Fruit fly (Drosophila melanogaster): ENCODE results near the gene Rpn12R.
A peak's percentile ranks its signal among the peaks of the same experiment; 100 is the strongest.

Rpn12R gene

DNA sequence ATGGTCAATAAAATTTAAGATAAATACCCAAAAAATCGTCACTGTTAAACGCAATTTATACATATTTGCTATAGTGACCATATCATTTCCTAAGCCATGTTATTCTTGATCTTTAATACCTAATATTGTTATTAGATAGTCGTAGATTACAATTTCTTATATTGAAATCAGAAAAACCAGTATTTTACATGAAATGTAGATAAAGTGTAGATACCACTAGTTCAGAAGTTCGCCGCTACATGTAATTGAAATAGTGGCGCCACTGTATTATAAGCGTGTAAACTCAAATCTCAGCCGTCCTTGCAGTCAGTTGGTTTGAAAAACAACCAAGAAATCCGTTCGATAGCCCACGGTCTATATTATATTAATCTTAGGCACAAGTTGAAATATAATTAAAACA lies 5.7 kb upstream of the Rpn12R start (continued):
- TF ChIP-seq Myb (GFP tag; optimal IDR thresholded peaks at IDR 0.05) (peak; percentile 39), so (GFP tag; IDR thresholded peaks at IDR 0.05) (no peak), CG7963 (GFP tag; IDR thresholded peaks at IDR 0.05; ENCODE audit: partially characterized antibody) (peak; percentile 62; the same call in 1 of the 3 replicates), Hsf (GFP tag; optimal IDR thresholded peaks at IDR 0.05) (peak; percentile 28), CG17361 (GFP tag; IDR thresholded peaks at IDR 0.05) (0 out of 3 replicates have a peak, but pooled peaks have one; percentile 10), CG1024 (GFP tag; IDR thresholded peaks at IDR 0.05) (peak; percentile 2; the same call in 1 of the 2 replicates), salm (tag; optimal IDR thresholded peaks at IDR 0.05) (no peak), row (GFP tag; IDR thresholded peaks at IDR 0.05) (no peak), az2 (GFP tag; optimal IDR thresholded peaks at IDR 0.05) (peak; percentile 7), fd102C (GFP tag; optimal IDR thresholded peaks at IDR 0.05) (no peak), stwl (tag; optimal IDR thresholded peaks at IDR 0.05) (peak; percentile 57), Aef1 (GFP tag; IDR thresholded peaks at IDR 0.05) (no peak), CG32532 (GFP tag; IDR thresholded peaks at IDR 0.05) (no peak), CG16779 (GFP tag; IDR thresholded peaks at IDR 0.05) (no peak), CTCF (GFP tag; optimal IDR thresholded peaks at IDR 0.05) (peak; percentile 94)

DNA sequence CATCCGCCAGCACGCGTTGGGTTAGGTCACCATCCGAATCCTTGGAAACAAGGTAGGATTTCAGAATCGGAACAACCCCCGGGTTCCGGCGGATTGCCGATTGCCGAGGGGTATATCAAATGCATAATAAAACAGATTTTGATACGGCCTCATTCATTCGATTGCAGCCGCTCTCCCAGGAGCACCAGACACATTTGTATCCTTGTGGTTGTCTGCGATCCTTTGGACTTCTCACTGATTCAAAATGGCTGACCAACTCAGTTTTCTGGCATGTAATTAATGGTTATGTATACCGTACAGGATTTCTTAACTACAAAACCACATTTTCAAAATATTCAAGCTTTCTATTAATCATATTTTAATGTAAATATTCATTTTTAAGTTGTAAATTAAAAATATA lies 5.2 kb upstream of the Rpn12R start:
- TF ChIP-seq kni (GFP tag; optimal IDR thresholded peaks at IDR 0.05) (peak; percentile 31), ftz-f1 (GFP tag; optimal IDR thresholded peaks at IDR 0.05) (no peak), CG6813 (GFP tag; optimal IDR thresholded peaks at IDR 0.05) (no peak), Hand (GFP tag; optimal IDR thresholded peaks at IDR 0.05) (no peak), nerfin-1 (tag; optimal IDR thresholded peaks at IDR 0.05) (peak; percentile 28), phol (tag; optimal IDR thresholded peaks at IDR 0.05) (peak; percentile 3), pros (GFP tag; optimal IDR thresholded peaks at IDR 0.05) (peak; percentile 91), gsb-n (tag; optimal IDR thresholded peaks at IDR 0.05) (peak; percentile 56), Nf-YB (GFP tag; optimal IDR thresholded peaks at IDR 0.05) (peak; percentile 45)

DNA sequence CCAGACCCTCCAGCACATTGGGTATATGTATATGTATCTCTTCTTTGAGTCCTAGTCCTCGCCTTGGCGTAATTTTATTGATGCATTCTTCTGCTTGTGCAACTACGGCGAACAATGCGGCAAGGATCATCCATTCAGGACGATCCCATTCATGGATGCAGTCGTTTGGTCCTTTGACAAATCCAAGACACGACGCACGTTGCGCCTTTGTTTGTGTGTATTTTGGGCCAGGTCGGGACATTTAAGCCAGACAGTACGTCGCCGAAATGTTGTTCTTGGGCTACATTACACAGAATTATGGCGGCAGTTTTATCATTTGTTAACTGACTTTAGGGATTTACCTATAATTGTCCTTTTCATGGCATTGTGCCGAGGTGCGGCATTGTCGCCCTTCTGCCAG lies 2.7 kb upstream of the Rpn12R start:
- no peak for TF ChIP-seq Max (GFP tag; optimal IDR thresholded peaks at IDR 0.05)
- TF ChIP-seq CG13123 (GFP tag; optimal IDR thresholded peaks at IDR 0.05), result no peak
- TF ChIP-seq CG32772 (GFP tag; IDR thresholded peaks at IDR 0.05), result no peak
- TF ChIP-seq h (optimal IDR thresholded peaks at IDR 0.05), result no peak
- 0 out of 3 replicates have a peak, but pooled peaks have one; percentile 52 for TF ChIP-seq hb (GFP tag; IDR thresholded peaks at IDR 0.05; ENCODE audit: partially characterized antibody)
- no peak for TF ChIP-seq toy (GFP tag; IDR thresholded peaks at IDR 0.05)
- TF ChIP-seq CG6683 (GFP tag; optimal IDR thresholded peaks at IDR 0.05), result no peak
- TF ChIP-seq Lpt (GFP tag; optimal IDR thresholded peaks at IDR 0.05), result no peak
- TF ChIP-seq Xrp1 (GFP tag; IDR thresholded peaks at IDR 0.05), result no peak
- TF ChIP-seq zen (tag; optimal IDR thresholded peaks at IDR 0.05), result peak; percentile 63
- peak; percentile 73 for TF ChIP-seq CG15479 (GFP tag; optimal IDR thresholded peaks at IDR 0.05)
- TF ChIP-seq dati (GFP tag; IDR thresholded peaks at IDR 0.05), result no peak
- no peak for TF ChIP-seq gem (tag; optimal IDR thresholded peaks at IDR 0.05)
- no peak for TF ChIP-seq rib (GFP tag; IDR thresholded peaks at IDR 0.05)
- no peak for TF ChIP-seq HLH4C (GFP tag; IDR thresholded peaks at IDR 0.05; ENCODE audit: partially characterized antibody)
- peak in 1 of 2 experiments; percentile 92 for TF ChIP-seq tll (GFP tag; optimal IDR thresholded peaks at IDR 0.05)
- no peak for TF ChIP-seq Mrtf (GFP tag; IDR thresholded peaks at IDR 0.05)
- TF ChIP-seq CrebB (tag; optimal IDR thresholded peaks at IDR 0.05), result no peak
- no peak for TF ChIP-seq Nf-YA (GFP tag; IDR thresholded peaks at IDR 0.05)
- TF ChIP-seq CG13296 (GFP tag; optimal IDR thresholded peaks at IDR 0.05), result no peak
- TF ChIP-seq D (optimal IDR thresholded peaks at IDR 0.05), result peak; percentile 98
- no peak for TF ChIP-seq D (GFP tag; optimal IDR thresholded peaks at IDR 0.05)
